5 worm cellular contexts compared by ENCODE assay signal in genomic region chrII:7420796-7421386, ce11.
TF ChIP-seq lines count a peak whose summit lies in the region.

No protein-coding gene starts in this region.

TF ChIP-seq in whole organism, L1 larva, 84 proteins besides CTCF, POLR2A, EP300 and RAD21:
- TF ChIP-seq nhr-20 (tag; optimal IDR thresholded peaks at IDR 0.05; lab: Kevin White, UChicago) (peak; percentile 32), snu-23 (GFP tag; optimal IDR thresholded peaks at IDR 0.05; lab: Kevin White, UChicago) (no peak), lin-14 (GFP tag; optimal IDR thresholded peaks at IDR 0.05; lab: Kevin White, UChicago) (no peak), lin-35 (GFP tag; optimal IDR thresholded peaks at IDR 0.05; lab: Kevin White, UChicago) (peak in 1 of 2 experiments; percentile 39), unc-62 (GFP tag; optimal IDR thresholded peaks at IDR 0.05; lab: Kevin White, UChicago) (no peak), elt-3 (tag; optimal IDR thresholded peaks at IDR 0.05; lab: Kevin White, UChicago) (peak in 1 of 6 experiments; percentile 59), elt-2 (tag; optimal IDR thresholded peaks at IDR 0.05; lab: Kevin White, UChicago) (peak; percentile 56), lsy-2 (tag; optimal IDR thresholded peaks at IDR 0.05; lab: Kevin White, UChicago) (peak in 1 of 2 experiments; percentile 51)

TF ChIP-seq in whole organism, L2 larva, 48 proteins besides CTCF, POLR2A, EP300 and RAD21:
- TF ChIP-seq crh-2 (tag; optimal IDR thresholded peaks at IDR 0.05; lab: Kevin White, UChicago) (peak; percentile 38), mab-5 (tag; optimal IDR thresholded peaks at IDR 0.05; lab: Kevin White, UChicago) (no peak), lsy-2 (tag; optimal IDR thresholded peaks at IDR 0.05; lab: Kevin White, UChicago) (peak in 1 of 2 experiments; percentile 62), sma-9 (GFP tag; optimal IDR thresholded peaks at IDR 0.05; lab: Kevin White, UChicago) (peak; percentile 38), sma-9 (tag; optimal IDR thresholded peaks at IDR 0.05; lab: Kevin White, UChicago) (no peak), nhr-129 (tag; optimal IDR thresholded peaks at IDR 0.05; lab: Kevin White, UChicago) (peak; percentile 83), zag-1 (tag; optimal IDR thresholded peaks at IDR 0.05; lab: Kevin White, UChicago) (no peak), lin-11 (tag; optimal IDR thresholded peaks at IDR 0.05; lab: Kevin White, UChicago) (no peak), fos-1 (tag; optimal IDR thresholded peaks at IDR 0.05; lab: Kevin White, UChicago) (peak; percentile 27)

TF ChIP-seq in whole organism, L3 larva, 47 proteins besides CTCF, POLR2A, EP300 and RAD21:
- TF ChIP-seq ztf-11 (tag; optimal IDR thresholded peaks at IDR 0.05; lab: Kevin White, UChicago) (no peak), hmg-11 (tag; optimal IDR thresholded peaks at IDR 0.05; lab: Kevin White, UChicago) (no peak), nhr-11 (tag; optimal IDR thresholded peaks at IDR 0.05; lab: Kevin White, UChicago) (peak; percentile 18), ceh-9 (tag; optimal IDR thresholded peaks at IDR 0.05; lab: Kevin White, UChicago) (no peak), ceh-82 (tag; optimal IDR thresholded peaks at IDR 0.05; lab: Kevin White, UChicago) (no peak), unc-39 (tag; optimal IDR thresholded peaks at IDR 0.05; lab: Kevin White, UChicago) (no peak), elt-3 (tag; optimal IDR thresholded peaks at IDR 0.05; lab: Kevin White, UChicago) (no peak), ama-1 (optimal IDR thresholded peaks at IDR 0.05; lab: Kevin White, UChicago) (no peak), ceh-16 (tag; optimal IDR thresholded peaks at IDR 0.05; lab: Kevin White, UChicago) (no peak), aly-2 (tag; optimal IDR thresholded peaks at IDR 0.05; lab: Kevin White, UChicago) (no peak), elt-1 (tag; optimal IDR thresholded peaks at IDR 0.05; lab: Kevin White, UChicago) (no peak), pqm-1 (tag; optimal IDR thresholded peaks at IDR 0.05; lab: Kevin White, UChicago) (peak; percentile 16), nhr-67 (tag; optimal IDR thresholded peaks at IDR 0.05; lab: Kevin White, UChicago) (no peak), jun-1 (tag; optimal IDR thresholded peaks at IDR 0.05; lab: Kevin White, UChicago) (peak; percentile 31), R02D3.7 (tag; optimal IDR thresholded peaks at IDR 0.05; lab: Kevin White, UChicago) (no peak), sea-2 (GFP tag; optimal IDR thresholded peaks at IDR 0.05; lab: Kevin White, UChicago) (no peak), elt-2 (tag; optimal IDR thresholded peaks at IDR 0.05; lab: Kevin White, UChicago) (peak; percentile 81), nhr-76 (tag; optimal IDR thresholded peaks at IDR 0.05; lab: Kevin White, UChicago) (no peak), lin-39 (tag; optimal IDR thresholded peaks at IDR 0.05; lab: Kevin White, UChicago) (no peak), daf-12 (tag; optimal IDR thresholded peaks at IDR 0.05; lab: Kevin White, UChicago) (no peak), eor-1 (tag; optimal IDR thresholded peaks at IDR 0.05; lab: Kevin White, UChicago) (no peak), zag-1 (tag; optimal IDR thresholded peaks at IDR 0.05; lab: Kevin White, UChicago) (no peak), nfya-1 (tag; optimal IDR thresholded peaks at IDR 0.05; lab: Kevin White, UChicago; ENCODE audit: insufficient read depth) (no peak), lsy-12 (tag; optimal IDR thresholded peaks at IDR 0.05; lab: Kevin White, UChicago) (no peak)
TF ChIP-seq in whole organism, L3 larva: peak in this region for 4.

TF ChIP-seq in whole organism, L4 larva, 104 proteins besides CTCF, POLR2A, EP300 and RAD21:
- TF ChIP-seq nhr-11 (tag; optimal IDR thresholded peaks at IDR 0.05; lab: Kevin White, UChicago) (no peak), ZK546.5 (tag; optimal IDR thresholded peaks at IDR 0.05; lab: Kevin White, UChicago) (no peak), nhr-28 (tag; optimal IDR thresholded peaks at IDR 0.05; lab: Kevin White, UChicago) (peak; percentile 94), daf-16 (GFP tag; optimal IDR thresholded peaks at IDR 0.05; lab: Kevin White, UChicago) (no peak), daf-16 (tag; optimal IDR thresholded peaks at IDR 0.05; lab: Kevin White, UChicago) (no peak), nhr-41 (GFP tag; IDR thresholded peaks at IDR 0.05; lab: Robert Waterston, UW) (no peak), ztf-7 (tag; optimal IDR thresholded peaks at IDR 0.05; lab: Kevin White, UChicago) (no peak), pqm-1 (tag; optimal IDR thresholded peaks at IDR 0.05; lab: Kevin White, UChicago) (peak; percentile 77), zfp-2 (tag; optimal IDR thresholded peaks at IDR 0.05; lab: Kevin White, UChicago) (no peak), Y5F2A.4 (GFP tag; optimal IDR thresholded peaks at IDR 0.05; lab: Kevin White, UChicago) (no peak), unc-62 (GFP tag; optimal IDR thresholded peaks at IDR 0.05 in 1 of 2; lab: Kevin White, UChicago) (peak in 1 of 2 experiments; percentile 20), unc-62 (tag; optimal IDR thresholded peaks at IDR 0.05; lab: Kevin White, UChicago) (no peak), R02D3.7 (tag; optimal IDR thresholded peaks at IDR 0.05; lab: Kevin White, UChicago) (no peak), lin-1 (GFP tag; IDR thresholded peaks at IDR 0.05; lab: Robert Waterston, UW) (no peak), snpc-4 (tag; optimal IDR thresholded peaks at IDR 0.05; lab: Kevin White, UChicago) (no peak), nhr-48 (tag; optimal IDR thresholded peaks at IDR 0.05; lab: Kevin White, UChicago) (no peak), dmd-6 (GFP tag; IDR thresholded peaks at IDR 0.05; lab: Robert Waterston, UW) (peak; percentile 33), ceh-44 (GFP tag; IDR thresholded peaks at IDR 0.05; lab: Robert Waterston, UW) (no peak), nhr-76 (tag; optimal IDR thresholded peaks at IDR 0.05; lab: Kevin White, UChicago) (no peak), nhr-10 (tag; optimal IDR thresholded peaks at IDR 0.05; lab: Kevin White, UChicago) (no peak), cey-2 (tag; optimal IDR thresholded peaks at IDR 0.05; lab: Kevin White, UChicago; ENCODE audit: borderline replicate concordance, insufficient read depth) (no peak), mdl-1 (tag; optimal IDR thresholded peaks at IDR 0.05; lab: Kevin White, UChicago) (peak in 1 of 2 experiments; percentile 6), lin-15B (tag; optimal IDR thresholded peaks at IDR 0.05; lab: Kevin White, UChicago) (no peak)
TF ChIP-seq in whole organism, L4 larva: peak in this region for 5.

TF ChIP-seq in whole organism, young adult, 124 proteins besides CTCF, POLR2A, EP300 and RAD21:
- TF ChIP-seq egl-44 (GFP tag; IDR thresholded peaks at IDR 0.05; lab: Robert Waterston, UW) = no peak
- no peak for TF ChIP-seq pha-4 (tag; optimal IDR thresholded peaks at IDR 0.05; lab: Kevin White, UChicago)
- no peak for TF ChIP-seq somi-1 (GFP tag; optimal IDR thresholded peaks at IDR 0.05; lab: Kevin White, UChicago)
- TF ChIP-seq cebp-1 (GFP tag; IDR thresholded peaks at IDR 0.05; lab: Robert Waterston, UW) = peak; percentile 56
- TF ChIP-seq cebp-1 (tag; optimal IDR thresholded peaks at IDR 0.05; lab: Kevin White, UChicago) = no peak
- no peak for TF ChIP-seq unc-130 (GFP tag; optimal IDR thresholded peaks at IDR 0.05; lab: Kevin White, UChicago)
- no peak for TF ChIP-seq repo-1 (tag; optimal IDR thresholded peaks at IDR 0.05; lab: Kevin White, UChicago)
- TF ChIP-seq attf-5 (GFP tag; optimal IDR thresholded peaks at IDR 0.05; lab: Kevin White, UChicago) = no peak
- TF ChIP-seq ztf-18 (tag; optimal IDR thresholded peaks at IDR 0.05; lab: Kevin White, UChicago) = no peak
- no peak for TF ChIP-seq ekl-4 (GFP tag; IDR thresholded peaks at IDR 0.05; lab: Robert Waterston, UW)
- peak; percentile 23 for TF ChIP-seq nhr-80 (tag; optimal IDR thresholded peaks at IDR 0.05; lab: Kevin White, UChicago)
TF ChIP-seq in whole organism, young adult: peak in this region for 2.
